Fruit fly (Drosophila melanogaster) whole organism, embryonic: ENCODE data around the gene CG18748.

Source experiments
- Adf1 ChIP-seq: fragments of 200-800 bp; sonication (Bioruptor generic); IDR thresholded peaks from 2 replicates; pipeline ENCODE4 v1.3.6; 2022; ENCODE audit warnings: missing biosample characterization, missing genetic modification characterization
- Aef1 ChIP-seq: fragments of 200-800 bp; sonication (Bioruptor generic); IDR thresholded peaks from 3 replicates; pipeline ENCODE4 v1.3.6; 2022; ENCODE audit warnings: missing biosample characterization, missing genetic modification characterization
- Atf6 ChIP-seq: fragments of 200-800 bp; sonication (Bioruptor generic); IDR thresholded peaks from 2 replicates; pipeline ENCODE4 v1.3.6; 2022; ENCODE audit warnings: missing biosample characterization, missing genetic modification characterization
- Awh ChIP-seq: fragments of 200-800 bp; sonication (Bioruptor generic); IDR thresholded peaks from 2 replicates; pipeline ENCODE4, ENCODE4 v1.3.6; 2022; ENCODE audit warnings: missing biosample characterization, missing genetic modification characterization
- B-H2 ChIP-seq: fragments of 200-800 bp; sonication (Bioruptor generic); optimal IDR thresholded peaks from 2 replicates; lab custom pipeline; 2018; ENCODE audit warnings: missing biosample characterization, mild to moderate bottlenecking, missing genetic modification characterization
- BtbVII ChIP-seq: fragments of 200-800 bp; sonication (Bioruptor generic); optimal IDR thresholded peaks from 3 replicates; lab custom pipeline; 2017; ENCODE audit warnings: missing biosample characterization, mild to moderate bottlenecking, missing genetic modification characterization
- Bteb2 ChIP-seq: fragments of 200-800 bp; sonication (Bioruptor generic); optimal IDR thresholded peaks from 2 replicates; lab custom pipeline; 2016; ENCODE audit warnings: missing biosample characterization, missing genetic modification characterization
- CG1024 ChIP-seq: fragments of 200-800 bp; sonication (Bioruptor generic); IDR thresholded peaks from 2 replicates; pipeline ENCODE4 v1.3.6; 2022; ENCODE audit warnings: missing biosample characterization, missing genetic modification characterization
- CG11247 ChIP-seq: fragments of 200-800 bp; sonication (Bioruptor generic); IDR thresholded peaks from 2 replicates; pipeline ENCODE4 v1.3.6; 2022; ENCODE audit warnings: missing biosample characterization, missing genetic modification characterization
- CG12104 ChIP-seq: fragments of 200-800 bp; sonication (Bioruptor generic); optimal IDR thresholded peaks from 3 replicates; lab custom pipeline; 2016; ENCODE audit warnings: missing biosample characterization, missing genetic modification characterization
- CG12942 ChIP-seq: fragments of 200-800 bp; sonication (Bioruptor generic); optimal IDR thresholded peaks from 3 replicates; lab custom pipeline; 2016; ENCODE audit warnings: missing biosample characterization, missing genetic modification characterization
- CG13894 ChIP-seq: fragments of 200-800 bp; sonication (Bioruptor generic); optimal IDR thresholded peaks from 3 replicates; lab custom pipeline; 2018; ENCODE audit warnings: missing biosample characterization, mild to moderate bottlenecking, missing genetic modification characterization, moderate library complexity
- CG14441 ChIP-seq: fragments of 200-800 bp; sonication (Bioruptor generic); IDR thresholded peaks from 2 replicates; pipeline ENCODE4 v1.3.6; 2022; ENCODE audit warnings: missing biosample characterization, missing genetic modification characterization
- CG15696 ChIP-seq: fragments of 200-800 bp; sonication (Bioruptor generic); optimal IDR thresholded peaks from 2 replicates; lab custom pipeline; 2019; ENCODE audit warnings: missing biosample characterization, mild to moderate bottlenecking, missing genetic modification characterization, moderate library complexity
- CG16863 ChIP-seq: fragments of 200-800 bp; sonication (Bioruptor generic); optimal IDR thresholded peaks from 3 replicates; lab custom pipeline; 2016; ENCODE audit warnings: missing biosample characterization, missing genetic modification characterization
- CG17186 ChIP-seq: fragments of 200-800 bp; sonication (Bioruptor generic); optimal IDR thresholded peaks from 3 replicates; lab custom pipeline; 2017; ENCODE audit warnings: missing biosample characterization, missing genetic modification reagents, missing genetic modification characterization
- CG18599 ChIP-seq: fragments of 200-800 bp; sonication (Bioruptor generic); optimal IDR thresholded peaks from 3 replicates; lab custom pipeline; 2017; ENCODE audit warnings: missing biosample characterization, missing genetic modification characterization, mild to moderate bottlenecking, moderate library complexity, missing genetic modification reagents
- CG31224 ChIP-seq: fragments of 200-800 bp; sonication (Bioruptor generic); IDR thresholded peaks from 2 replicates; pipeline ENCODE4 v1.3.6; 2022; ENCODE audit warnings: missing biosample characterization, missing genetic modification characterization
- CG3995 ChIP-seq: fragments of 200-800 bp; sonication (Bioruptor generic); optimal IDR thresholded peaks from 3 replicates; lab custom pipeline; 2016; ENCODE audit warnings: missing biosample characterization, missing genetic modification characterization
- CG43689 ChIP-seq: fragments of 200-800 bp; sonication (Bioruptor generic); IDR thresholded peaks from 2 replicates; pipeline ENCODE4 v1.3.6; 2022; ENCODE audit warnings: missing biosample characterization, missing genetic modification characterization
- CG4404 ChIP-seq: fragments of 200-800 bp; sonication (Bioruptor generic); IDR thresholded peaks from 2 replicates; pipeline ENCODE4 v1.3.6; 2022; ENCODE audit warnings: missing biosample characterization, missing genetic modification characterization
- CG5953 ChIP-seq: fragments of 200-800 bp; sonication (Bioruptor generic); IDR thresholded peaks from 2 replicates; pipeline ENCODE4 v1.3.6; 2022; ENCODE audit warnings: missing biosample characterization, missing genetic modification characterization
- CG8089 ChIP-seq: fragments of 200-800 bp; sonication (Bioruptor generic); optimal IDR thresholded peaks from 3 replicates; lab custom pipeline; 2016; ENCODE audit warnings: missing biosample characterization, missing genetic modification characterization
- Dad ChIP-seq: fragments of 200-800 bp; sonication (Bioruptor generic); optimal IDR thresholded peaks from 3 replicates; lab custom pipeline; 2016; ENCODE audit warnings: missing biosample characterization, missing genetic modification characterization
- Dfd ChIP-seq, 2 experiments: fragments of >200 bp; optimal IDR thresholded peaks; 2 replicates each; lab custom pipeline; 2017; ENCODE audit warnings: missing biosample characterization in 2 of 2, missing genetic modification characterization in 2 of 2
- E2f1 ChIP-seq: fragments of 200-800 bp; sonication (Bioruptor generic); IDR thresholded peaks from 2 replicates; pipeline ENCODE4 v1.3.6; 2022; ENCODE audit warnings: missing biosample characterization, missing genetic modification characterization
- Fer3 ChIP-seq: fragments of 200-800 bp; sonication (Bioruptor generic); optimal IDR thresholded peaks from 2 replicates; lab custom pipeline; 2018; ENCODE audit warnings: missing biosample characterization, mild to moderate bottlenecking, missing genetic modification characterization, moderate library complexity
- HLHmδ ChIP-seq: fragments of 200-800 bp; sonication (Bioruptor generic); optimal IDR thresholded peaks from 2 replicates; lab custom pipeline; 2018; ENCODE audit warnings: missing biosample characterization, mild to moderate bottlenecking, missing genetic modification characterization, moderate library complexity
- Hand ChIP-seq: fragments of 200-800 bp; sonication (Bioruptor generic); optimal IDR thresholded peaks from 2 replicates; lab custom pipeline; 2017; ENCODE audit warnings: mild to moderate bottlenecking, missing biosample characterization, missing genetic modification reagents, missing genetic modification characterization
- Lim3 ChIP-seq: fragments of 200-800 bp; sonication (Bioruptor generic); IDR thresholded peaks from 2 replicates; pipeline ENCODE4 v1.3.6; 2022; ENCODE audit warnings: missing biosample characterization, missing genetic modification characterization
- Lpt ChIP-seq: fragments of >200 bp; optimal IDR thresholded peaks from 2 replicates; lab custom pipeline; 2018; ENCODE audit warnings: missing biosample characterization, missing genetic modification characterization
- MBD-R2 ChIP-seq: fragments of 200-800 bp; sonication (Bioruptor generic); IDR thresholded peaks from 2 replicates; pipeline ENCODE4 v1.3.6; 2022; ENCODE audit warnings: missing biosample characterization, missing genetic modification characterization
- Meics ChIP-seq: fragments of 200-800 bp; sonication (Bioruptor generic); optimal IDR thresholded peaks from 2 replicates; lab custom pipeline; 2017; ENCODE audit warnings: missing biosample characterization, mild to moderate bottlenecking, missing genetic modification characterization
- NfI ChIP-seq: fragments of 200-800 bp; sonication (Bioruptor generic); optimal IDR thresholded peaks from 3 replicates; lab custom pipeline; 2018; ENCODE audit warnings: missing biosample characterization, mild to moderate bottlenecking, missing genetic modification characterization, moderate library complexity
- abd-A ChIP-seq: fragments of 200-800 bp; sonication (Bioruptor generic); optimal IDR thresholded peaks from 3 replicates; lab custom pipeline; 2019; ENCODE audit warnings: missing biosample characterization, mild to moderate bottlenecking, missing genetic modification characterization, moderate library complexity
- az2 ChIP-seq: fragments of 200-800 bp; sonication (Bioruptor generic); optimal IDR thresholded peaks from 3 replicates; lab custom pipeline; 2016; ENCODE audit warnings: missing biosample characterization, missing genetic modification characterization
- bab2 ChIP-seq: fragments of 200-800 bp; sonication (Bioruptor generic); optimal IDR thresholded peaks from 2 replicates; lab custom pipeline; 2016; ENCODE audit warnings: missing biosample characterization, missing genetic modification characterization
- dan ChIP-seq: fragments of 200-800 bp; sonication (Bioruptor generic); IDR thresholded peaks from 2 replicates; pipeline ENCODE4 v1.3.6; 2022; ENCODE audit warnings: missing biosample characterization, missing genetic modification characterization
- fd3F ChIP-seq: fragments of 200-800 bp; sonication (Bioruptor generic); optimal IDR thresholded peaks from 2 replicates; lab custom pipeline; 2018; ENCODE audit warnings: missing biosample characterization, mild to moderate bottlenecking, missing genetic modification characterization, moderate library complexity
- fru ChIP-seq: fragments of >200 bp; optimal IDR thresholded peaks from 2 replicates; lab custom pipeline; 2017
- ham ChIP-seq: fragments of 200-800 bp; sonication (Bioruptor generic); IDR thresholded peaks from 2 replicates; pipeline ENCODE4 v1.3.6; 2022; ENCODE audit warnings: missing biosample characterization, missing genetic modification characterization
- kay ChIP-seq: fragments of 200-800 bp; sonication (Bioruptor generic); optimal IDR thresholded peaks from 2 replicates; lab custom pipeline; 2016; ENCODE audit warnings: missing biosample characterization, missing genetic modification characterization
- knrl ChIP-seq: fragments of 200-800 bp; sonication (Bioruptor generic); IDR thresholded peaks from 3 replicates; pipeline ENCODE4 v1.3.6; 2022; ENCODE audit warnings: missing biosample characterization, missing genetic modification characterization; ENCODE audit not compliant: partially characterized antibody
- nerfin-1 ChIP-seq: fragments of 200-800 bp; sonication (Bioruptor generic); optimal IDR thresholded peaks from 3 replicates; lab custom pipeline; 2019; ENCODE audit warnings: missing biosample characterization, mild to moderate bottlenecking, missing genetic modification characterization, moderate library complexity
- nmo ChIP-seq: fragments of 200-800 bp; sonication (Bioruptor generic); optimal IDR thresholded peaks from 2 replicates; lab custom pipeline; 2018; ENCODE audit warnings: missing biosample characterization, mild to moderate bottlenecking, missing genetic modification characterization, moderate library complexity
- pros ChIP-seq: fragments of 200-800 bp; sonication (Bioruptor generic); optimal IDR thresholded peaks from 3 replicates; lab custom pipeline; 2019; ENCODE audit warnings: missing biosample characterization, mild to moderate bottlenecking, missing genetic modification characterization, moderate library complexity
- repo ChIP-seq: fragments of 200-800 bp; sonication (Bioruptor generic); optimal IDR thresholded peaks from 2 replicates; lab custom pipeline; 2016; ENCODE audit warnings: missing biosample characterization, missing genetic modification characterization
- sc ChIP-seq, 3 experiments: fragments of >200 bp in 2 of 3; fragments of 200-800 bp in 1 of 3; sonication (Bioruptor generic) in 1 of 3; optimal IDR thresholded peaks; 2 replicates in 2 of 3; 3 replicates in 1 of 3; lab custom pipeline; 2017; ENCODE audit warnings: mild to moderate bottlenecking in 1 of 3, missing biosample characterization in 1 of 3, missing genetic modification characterization in 1 of 3, missing genetic modification reagents in 1 of 3
- sob ChIP-seq: fragments of 200-800 bp; sonication (Bioruptor generic); IDR thresholded peaks from 2 replicates; pipeline ENCODE4 v1.3.6; 2022; ENCODE audit warnings: missing biosample characterization, missing genetic modification characterization
- tgo ChIP-seq: fragments of 200-800 bp; sonication (Bioruptor generic); IDR thresholded peaks from 3 replicates; pipeline ENCODE4 v1.3.6; 2022; ENCODE audit warnings: missing biosample characterization, missing genetic modification characterization
- trem ChIP-seq: fragments of 200-800 bp; optimal IDR thresholded peaks from 3 replicates; lab custom pipeline; 2019; ENCODE audit warnings: missing biosample characterization, mild to moderate bottlenecking, missing genetic modification characterization, moderate library complexity
- vvl ChIP-seq: fragments of 200-800 bp; sonication (Bioruptor generic); IDR thresholded peaks from 2 replicates; pipeline ENCODE4 v1.3.6; 2022; ENCODE audit warnings: missing biosample characterization, missing genetic modification characterization

The CG18748 gene

DNA sequence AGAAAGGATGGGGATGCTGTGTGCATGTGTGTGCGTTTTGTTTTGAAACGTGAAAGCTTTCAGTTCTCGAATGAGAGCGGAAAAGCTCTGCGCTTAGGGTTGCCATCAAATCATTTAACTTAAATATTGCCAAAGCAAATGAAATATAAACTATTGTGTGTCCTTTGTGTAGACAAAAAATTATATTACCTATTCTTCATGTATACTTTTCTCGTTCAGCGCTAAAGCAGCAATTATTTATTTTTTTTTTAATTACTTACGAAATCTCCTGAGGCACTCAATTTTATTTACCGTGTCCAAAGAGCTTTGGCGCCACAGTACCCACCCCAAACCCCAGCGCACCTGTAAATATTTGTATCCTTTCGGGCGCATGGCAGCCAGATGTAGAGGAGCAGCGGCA, 33.8 kb upstream of the CG18748 start (continued):
- TF ChIP-seq CG5953 (GFP tag; lab: Robert Waterston, UW) (no peak), MBD-R2 (GFP tag; lab: Robert Waterston, UW) (0 out of 2 replicates have a peak, but pooled peaks have one; percentile 27), pros (GFP tag; lab: Kevin White, UChicago) (no peak), CG15696 (no peak), B-H2 (peak; percentile 17), vvl (peak; percentile 42; the same call in 1 of the 2 replicates), CG4404 (GFP tag; lab: Robert Waterston, UW) (no peak), fd3F (GFP tag; lab: Kevin White, UChicago) (peak; percentile 15), CG43689 (GFP tag; lab: Robert Waterston, UW) (no peak), fru (no peak), nmo (GFP tag; lab: Kevin White, UChicago) (no peak), CG8089 (GFP tag; lab: Kevin White, UChicago) (no peak), CG1024 (GFP tag; lab: Robert Waterston, UW) (no peak), sob (GFP tag; lab: Robert Waterston, UW) (0 out of 2 replicates have a peak, but pooled peaks have one; percentile 22), Lim3 (GFP tag; lab: Robert Waterston, UW) (no peak), Awh (GFP tag; lab: Robert Waterston, UW) (no peak), Bteb2 (GFP tag; lab: Kevin White, UChicago) (no peak), kay (no peak), CG12942 (GFP tag; lab: Kevin White, UChicago) (no peak), dan (GFP tag; lab: Robert Waterston, UW) (no peak), Adf1 (no peak), Lpt (GFP tag; lab: Kevin White, UChicago) (no peak), trem (tag; lab: Kevin White, UChicago) (no peak), CG12104 (GFP tag; lab: Kevin White, UChicago) (no peak), sc (optimal IDR thresholded peaks at IDR 0.05; lab: Kevin White, UChicago) (no peak), sc (GFP tag; optimal IDR thresholded peaks at IDR 0.05; lab: Kevin White, UChicago) (no peak), Atf6 (GFP tag; lab: Robert Waterston, UW) (peak; percentile 44; the same call in 1 of the 2 replicates), NfI (GFP tag; lab: Kevin White, UChicago) (peak; percentile 21), repo (GFP tag; lab: Kevin White, UChicago) (no peak), abd-A (tag; lab: Kevin White, UChicago) (no peak), HLHmδ (GFP tag; lab: Kevin White, UChicago) (no peak), Fer3 (tag; lab: Kevin White, UChicago) (peak; percentile 39), az2 (GFP tag; lab: Kevin White, UChicago) (peak; percentile 8), CG16863 (GFP tag; lab: Kevin White, UChicago) (no peak), knrl (no peak), Aef1 (GFP tag; lab: Robert Waterston, UW) (peak; percentile 26; the same call in 1 of the 3 replicates), Meics (GFP tag; lab: Kevin White, UChicago) (peak; percentile 71), CG17186 (no peak), CG14441 (GFP tag; lab: Robert Waterston, UW) (peak; percentile 31; the same call in 1 of the 2 replicates), CG11247 (GFP tag; lab: Robert Waterston, UW) (no peak), ham (GFP tag; lab: Robert Waterston, UW) (no peak), Dad (GFP tag; lab: Kevin White, UChicago) (no peak), nerfin-1 (tag; lab: Kevin White, UChicago) (no peak), Hand (peak; percentile 52), E2f1 (0 out of 2 replicates have a peak, but pooled peaks have one; percentile 31), CG3995 (GFP tag; lab: Kevin White, UChicago) (no peak), BtbVII (GFP tag; lab: Kevin White, UChicago) (no peak), Dfd (GFP tag; optimal IDR thresholded peaks at IDR 0.05; lab: Kevin White, UChicago) (no peak), CG18599 (GFP tag; lab: Kevin White, UChicago) (peak; percentile 84), bab2 (no peak), CG31224 (GFP tag; lab: Robert Waterston, UW) (no peak), CG13894 (tag; lab: Kevin White, UChicago) (no peak), tgo (GFP tag; lab: Robert Waterston, UW) (peak; percentile 43; the same call in 2 of the 3 replicates)
